Worm (Caenorhabditis elegans) whole organism, L3 larva: ENCODE data around the gene rpi-1.

Experiments
- aly-2 ChIP-seq: fragments of 150-350 bp; optimal IDR thresholded peaks from 2 replicates; lab custom pipeline; 2014; ENCODE audit warnings: missing biosample characterization, missing genetic modification characterization
- ama-1 ChIP-seq: fragments of 150-350 bp; optimal IDR thresholded peaks from 2 replicates; lab custom pipeline; 2018
- ceh-16 ChIP-seq: sonication (generic microtip); optimal IDR thresholded peaks from 2 replicates; lab custom pipeline; 2017; ENCODE audit warnings: missing biosample characterization, missing genetic modification characterization
- ceh-82 ChIP-seq: fragments of 150-350 bp; optimal IDR thresholded peaks from 2 replicates; lab custom pipeline; 2014; ENCODE audit warnings: missing biosample characterization, missing genetic modification characterization
- ceh-9 ChIP-seq: sonication (generic microtip); optimal IDR thresholded peaks from 2 replicates; lab custom pipeline; 2018; ENCODE audit warnings: missing biosample characterization, missing genetic modification characterization
- egl-27 ChIP-seq: sonication (generic microtip); optimal IDR thresholded peaks from 4 replicates; lab custom pipeline; 2017; ENCODE audit warnings: missing biosample characterization, missing genetic modification reagents, missing genetic modification characterization
- egl-5 ChIP-seq: fragments of 150-350 bp; optimal IDR thresholded peaks from 2 replicates; lab custom pipeline; 2017; ENCODE audit warnings: missing biosample characterization, missing genetic modification reagents, missing genetic modification characterization, inconsistent platforms
- elt-1 ChIP-seq: fragments of 150-350 bp; optimal IDR thresholded peaks from 2 replicates; lab custom pipeline; 2014; ENCODE audit warnings: missing biosample characterization, missing genetic modification characterization
- elt-2 ChIP-seq: sonication (generic microtip); optimal IDR thresholded peaks from 2 replicates; lab custom pipeline; 2016; ENCODE audit warnings: missing genetic modification reagents, mild to moderate bottlenecking, missing genetic modification characterization, missing compliant biosample characterization
- elt-3 ChIP-seq, 3 experiments: fragments of 150-350 bp in 1 of 3; sonication (generic microtip) in 2 of 3; optimal IDR thresholded peaks; 2 replicates in 2 of 3; 4 replicates in 1 of 3; lab custom pipeline; 2014 to 2017; ENCODE audit warnings: missing biosample characterization in 3 of 3, missing genetic modification characterization in 3 of 3
- eor-1 ChIP-seq, 2 experiments: fragments of 150-350 bp; optimal IDR thresholded peaks; 2 replicates each; lab custom pipeline; 2014 to 2018; ENCODE audit warnings: missing biosample characterization in 2 of 2, missing genetic modification characterization in 2 of 2
- fkh-10 ChIP-seq: sonication (generic microtip); optimal IDR thresholded peaks from 2 replicates; lab custom pipeline; 2017; ENCODE audit warnings: missing biosample characterization, missing genetic modification reagents, missing genetic modification characterization
- fkh-2 ChIP-seq: fragments of 150-350 bp; optimal IDR thresholded peaks from 2 replicates; lab custom pipeline; 2014; ENCODE audit warnings: missing biosample characterization, missing genetic modification reagents, missing genetic modification characterization
- fos-1 ChIP-seq: fragments of 150-350 bp; optimal IDR thresholded peaks from 2 replicates; lab custom pipeline; 2014; ENCODE audit warnings: missing biosample characterization, missing genetic modification characterization
- hmg-11 ChIP-seq: sonication (generic microtip); optimal IDR thresholded peaks from 2 replicates; lab custom pipeline; 2016; ENCODE audit warnings: missing genetic modification characterization, missing compliant biosample characterization
- jun-1 ChIP-seq: fragments of 150-350 bp; optimal IDR thresholded peaks from 2 replicates; lab custom pipeline; 2014; ENCODE audit warnings: missing biosample characterization, missing genetic modification reagents, missing genetic modification characterization
- lin-39 ChIP-seq: fragments of 150-350 bp; optimal IDR thresholded peaks from 2 replicates; lab custom pipeline; 2018; ENCODE audit warnings: missing biosample characterization, missing genetic modification reagents, missing genetic modification characterization
- mdl-1 ChIP-seq: fragments of 150-350 bp; optimal IDR thresholded peaks from 2 replicates; lab custom pipeline; 2014; ENCODE audit warnings: missing biosample characterization, missing genetic modification characterization
- mml-1 ChIP-seq: fragments of 150-350 bp; sonication (generic microtip); optimal IDR thresholded peaks from 3 replicates; lab custom pipeline; 2014; ENCODE audit warnings: missing biosample characterization, missing genetic modification characterization
- nhr-12 ChIP-seq: fragments of 150-350 bp; optimal IDR thresholded peaks from 2 replicates; lab custom pipeline; 2014; ENCODE audit warnings: missing biosample characterization, missing genetic modification characterization
- nhr-23 ChIP-seq: fragments of 150-350 bp; optimal IDR thresholded peaks from 2 replicates; lab custom pipeline; 2014; ENCODE audit warnings: missing biosample characterization, missing genetic modification reagents, missing genetic modification characterization
- nhr-237 ChIP-seq: fragments of 150-350 bp; optimal IDR thresholded peaks from 2 replicates; lab custom pipeline; 2014; ENCODE audit warnings: missing biosample characterization, missing genetic modification characterization
- nhr-25 ChIP-seq: sonication (generic microtip); optimal IDR thresholded peaks from 2 replicates; lab custom pipeline; 2017; ENCODE audit warnings: missing biosample characterization, missing genetic modification characterization
- nhr-28 ChIP-seq: fragments of 150-350 bp; optimal IDR thresholded peaks from 2 replicates; lab custom pipeline; 2014; ENCODE audit warnings: missing biosample characterization, missing genetic modification characterization
- nhr-67 ChIP-seq: fragments of 150-350 bp; optimal IDR thresholded peaks from 2 replicates; lab custom pipeline; 2014; ENCODE audit warnings: missing biosample characterization, missing genetic modification characterization
- nhr-76 ChIP-seq: fragments of 150-350 bp; sonication (generic microtip); optimal IDR thresholded peaks from 5 replicates; lab custom pipeline; 2014; ENCODE audit warnings: missing biosample characterization, missing genetic modification characterization
- nhr-77 ChIP-seq: fragments of 150-350 bp; optimal IDR thresholded peaks from 2 replicates; lab custom pipeline; 2014; ENCODE audit warnings: missing biosample characterization, missing genetic modification characterization
- pha-4 ChIP-seq: fragments of 150-350 bp; optimal IDR thresholded peaks from 2 replicates; lab custom pipeline; 2014; ENCODE audit warnings: missing biosample characterization, missing genetic modification reagents, missing genetic modification characterization
- pqm-1 ChIP-seq: fragments of 150-350 bp; optimal IDR thresholded peaks from 2 replicates; lab custom pipeline; 2017; ENCODE audit warnings: missing biosample characterization, missing genetic modification characterization, inconsistent platforms
- sea-2 ChIP-seq: fragments of 150-350 bp; sonication (generic microtip); optimal IDR thresholded peaks from 4 replicates; lab custom pipeline; 2014; ENCODE audit warnings: missing biosample characterization, missing genetic modification reagents, missing genetic modification characterization
- skn-1 ChIP-seq: fragments of 150-350 bp; optimal IDR thresholded peaks from 2 replicates; lab custom pipeline; 2014; ENCODE audit warnings: missing biosample characterization, missing genetic modification characterization
- snpc-4 ChIP-seq: fragments of 150-350 bp; optimal IDR thresholded peaks from 2 replicates; lab custom pipeline; 2014; ENCODE audit warnings: missing biosample characterization, missing genetic modification characterization
- tbx-2 ChIP-seq: sonication (generic microtip); optimal IDR thresholded peaks from 2 replicates; lab custom pipeline; 2016; ENCODE audit warnings: mild to moderate bottlenecking, missing genetic modification characterization, missing compliant biosample characterization
- unc-39 ChIP-seq: sonication (generic microtip); optimal IDR thresholded peaks from 4 replicates; lab custom pipeline; 2017; ENCODE audit warnings: missing biosample characterization, missing genetic modification characterization
- unc-62 ChIP-seq: fragments of 150-350 bp; sonication (generic microtip); optimal IDR thresholded peaks from 4 replicates; lab custom pipeline; 2014; ENCODE audit warnings: missing biosample characterization, missing genetic modification reagents, missing genetic modification characterization

Gene rpi-1

ce11 chrII:13954979-13955378 is 7.2 kb downstream of the rpi-1 start:
- TF ChIP-seq nhr-77 (tag; lab: Kevin White, UChicago) (no peak), nhr-25 (peak; percentile 2), elt-1 (tag; lab: Kevin White, UChicago) (peak; percentile 45), elt-2 (tag; lab: Kevin White, UChicago) (peak; percentile 38)
- TF ChIP-seq, all 47 proteins: peak for 3

ce11 chrII:13954077-13954476 is 8.1 kb downstream of the rpi-1 start:
- no peak for TF ChIP-seq mml-1
- peak; percentile 91 for TF ChIP-seq elt-2 (tag; lab: Kevin White, UChicago)
- peak; percentile 75 for TF ChIP-seq pha-4
- peak; percentile 78 for TF ChIP-seq pqm-1 (tag; lab: Kevin White, UChicago)
- TF ChIP-seq jun-1 (tag; lab: Kevin White, UChicago) = peak; percentile 12
- TF ChIP-seq eor-1 (tag; optimal IDR thresholded peaks at IDR 0.05; lab: Kevin White, UChicago) = no peak
- no peak for TF ChIP-seq unc-62
- peak; percentile 62 for TF ChIP-seq snpc-4

- TF ChIP-seq nhr-28 (tag; lab: Kevin White, UChicago) (no peak), skn-1 (tag; lab: Kevin White, UChicago) (no peak), mml-1 (no peak), nhr-76 (tag; lab: Kevin White, UChicago) (no peak), jun-1 (tag; lab: Kevin White, UChicago) (no peak), elt-3 (tag; optimal IDR thresholded peaks at IDR 0.05; lab: Kevin White, UChicago) (no peak), nhr-23 (no peak), egl-27 (no peak), elt-2 (tag; lab: Kevin White, UChicago) (no peak), ceh-9 (tag; lab: Kevin White, UChicago) (no peak), ama-1 (no peak), lin-39 (tag; lab: Kevin White, UChicago) (no peak), nhr-237 (no peak), nhr-77 (tag; lab: Kevin White, UChicago) (no peak), ceh-16 (no peak), tbx-2 (tag; lab: Kevin White, UChicago) (no peak)
These were observed 10.2 kb downstream of the rpi-1 start for ce11 chrII:13951986-13952385.

- TF ChIP-seq eor-1 (tag; optimal IDR thresholded peaks at IDR 0.05; lab: Kevin White, UChicago) (no peak), nhr-67 (tag; lab: Kevin White, UChicago) (no peak), nhr-12 (tag; lab: Kevin White, UChicago) (no peak), unc-39 (no peak), elt-2 (tag; lab: Kevin White, UChicago) (peak; percentile 49), nhr-76 (tag; lab: Kevin White, UChicago) (no peak)
- TF ChIP-seq, all 47 proteins: peak for 1
These were observed 12.9 kb downstream of the rpi-1 start, which contains the start of gene sre-44 for ce11 chrII:13949290-13949689. Gene sre-44 (plus strand): TSS chrII:13949590.

ce11 chrII:13945527-13945926 is 16.7 kb downstream of the rpi-1 start:
- TF ChIP-seq elt-2 (tag; lab: Kevin White, UChicago) = peak; percentile 53
- no peak for TF ChIP-seq eor-1 (tag; optimal IDR thresholded peaks at IDR 0.05; lab: Kevin White, UChicago)
- TF ChIP-seq fos-1 (tag; lab: Kevin White, UChicago) = no peak

ce11 chrII:13939531-13939930 is 22.7 kb downstream of the rpi-1 start, which contains the start of gene W07G1.1:
Gene W07G1.1 (minus strand): TSS chrII:13939631.
- TF ChIP-seq lin-39 (tag; lab: Kevin White, UChicago) = no peak
- TF ChIP-seq elt-3 (tag; optimal IDR thresholded peaks at IDR 0.05; lab: Kevin White, UChicago) = no peak
- no peak for TF ChIP-seq snpc-4
- no peak for TF ChIP-seq skn-1 (tag; lab: Kevin White, UChicago)
- TF ChIP-seq pha-4 = no peak
- no peak for TF ChIP-seq unc-39
- no peak for TF ChIP-seq ceh-82 (tag; lab: Kevin White, UChicago)
- TF ChIP-seq eor-1 (tag; optimal IDR thresholded peaks at IDR 0.05; lab: Kevin White, UChicago) = no peak
- no peak for TF ChIP-seq egl-27
- TF ChIP-seq fkh-10 (GFP tag; lab: Kevin White, UChicago) = no peak
- no peak for TF ChIP-seq elt-1 (tag; lab: Kevin White, UChicago)
- no peak for TF ChIP-seq mdl-1 (tag; lab: Kevin White, UChicago)
- no peak for TF ChIP-seq nhr-28 (tag; lab: Kevin White, UChicago)
- TF ChIP-seq elt-2 (tag; lab: Kevin White, UChicago) = no peak
- no peak for TF ChIP-seq sea-2 (GFP tag; lab: Kevin White, UChicago)
- no peak for TF ChIP-seq hmg-11 (tag; lab: Kevin White, UChicago)
- no peak for TF ChIP-seq fkh-2 (tag; lab: Kevin White, UChicago)
- no peak for TF ChIP-seq egl-5 (tag; lab: Kevin White, UChicago)
- no peak for TF ChIP-seq aly-2 (tag; lab: Kevin White, UChicago)
